Worm (Caenorhabditis elegans) whole organism, L4 larva: Measurements from ENCODE around the gene nlp-30.

Experiments used
- R02D3.7 ChIP-seq: fragments of 150-350 bp; sonication (generic microtip); optimal IDR thresholded peaks from 3 replicates; lab custom pipeline; 2014; ENCODE audit warnings: missing biosample characterization, missing genetic modification characterization
- ceh-82 ChIP-seq: sonication (generic microtip); optimal IDR thresholded peaks from 2 replicates; lab custom pipeline; 2017; ENCODE audit warnings: missing biosample characterization, missing genetic modification characterization
- dmd-6 ChIP-seq: fragments of 200-800 bp; sonication (Bioruptor generic); IDR thresholded peaks from 2 replicates; pipeline ENCODE4 v1.3.6; 2022; ENCODE audit warnings: missing genetic modification reagents, missing genetic modification characterization, missing compliant biosample characterization
- dmd-8 ChIP-seq: fragments of 200-800 bp; sonication (Bioruptor generic); IDR thresholded peaks from 2 replicates; pipeline ENCODE4 v1.3.6; 2022; ENCODE audit warnings: missing genetic modification characterization, missing compliant biosample characterization
- egl-27 ChIP-seq: sonication (generic microtip); optimal IDR thresholded peaks from 3 replicates; lab custom pipeline; 2017; ENCODE audit warnings: missing biosample characterization, missing genetic modification reagents, missing genetic modification characterization
- fkh-10 ChIP-seq: fragments of 150-350 bp; optimal IDR thresholded peaks from 2 replicates; lab custom pipeline; 2014; ENCODE audit warnings: missing biosample characterization, missing genetic modification reagents, missing genetic modification characterization
- fos-1 ChIP-seq: fragments of 150-350 bp; optimal IDR thresholded peaks from 2 replicates; lab custom pipeline; 2014; ENCODE audit warnings: missing biosample characterization, missing genetic modification characterization
- lin-13 ChIP-seq: fragments of 150-350 bp; optimal IDR thresholded peaks from 2 replicates; lab custom pipeline; 2014; ENCODE audit warnings: missing biosample characterization, missing genetic modification reagents, missing genetic modification characterization
- lir-3 ChIP-seq: sonication (generic microtip); optimal IDR thresholded peaks from 2 replicates; lab custom pipeline; 2016; ENCODE audit warnings: mild to moderate bottlenecking, missing genetic modification characterization, missing compliant biosample characterization
- mdt-29 ChIP-seq: fragments of 200-800 bp; sonication (Bioruptor generic); IDR thresholded peaks from 2 replicates; pipeline ENCODE4 v1.3.6; 2022; ENCODE audit warnings: missing genetic modification reagents, missing genetic modification characterization, missing compliant biosample characterization
- nhr-11 ChIP-seq: fragments of 150-350 bp; optimal IDR thresholded peaks from 2 replicates; lab custom pipeline; 2014; ENCODE audit warnings: missing biosample characterization, missing genetic modification characterization
- nhr-237 ChIP-seq: sonication (generic microtip); optimal IDR thresholded peaks from 2 replicates; lab custom pipeline; 2017; ENCODE audit warnings: missing biosample characterization, missing genetic modification characterization
- pqm-1 ChIP-seq: sonication (generic microtip); optimal IDR thresholded peaks from 2 replicates; lab custom pipeline; 2017; ENCODE audit warnings: missing biosample characterization, missing genetic modification characterization

- TF ChIP-seq egl-27 (tag; lab: Kevin White, UChicago) (no peak), nhr-11 (no peak), R02D3.7 (tag; lab: Kevin White, UChicago) (no peak), fos-1 (no peak), lin-13 (GFP tag; lab: Kevin White, UChicago) (no peak), pqm-1 (tag; lab: Kevin White, UChicago) (no peak), dmd-6 (GFP tag; lab: Robert Waterston, UW) (no peak), dmd-8 (GFP tag; lab: Robert Waterston, UW) (no peak), mdt-29 (GFP tag; lab: Robert Waterston, UW) (no peak), fkh-10 (GFP tag; lab: Kevin White, UChicago) (no peak), lir-3 (tag; lab: Kevin White, UChicago) (no peak), nhr-237 (tag; lab: Kevin White, UChicago) (no peak), ceh-82 (tag; lab: Kevin White, UChicago) (no peak)
Measured at ce11 chrV:3953739-3954138, 28.0 kb upstream of the nlp-30 start, which contains the start of gene str-247.
